Fruit fly (Drosophila melanogaster) whole organism, embryonic: Measurements from ENCODE around the gene Clk.

ENCODE experiments used
- Blimp-1 ChIP-seq: fragments of 200-800 bp; sonication (Bioruptor generic); optimal IDR thresholded peaks from 3 replicates; lab custom pipeline; 2018; ENCODE audit warnings: missing biosample characterization, missing genetic modification characterization, mild to moderate bottlenecking, moderate library complexity, missing genetic modification reagents
- CG11247 ChIP-seq: fragments of 200-800 bp; sonication (Bioruptor generic); IDR thresholded peaks from 2 replicates; pipeline ENCODE4 v1.3.6; 2022; ENCODE audit warnings: missing biosample characterization, missing genetic modification characterization
- CG17361 ChIP-seq: fragments of 200-800 bp; sonication (Bioruptor generic); IDR thresholded peaks from 3 replicates; pipeline ENCODE4 v1.3.6; 2022; ENCODE audit warnings: missing biosample characterization, missing genetic modification characterization
- CG18599 ChIP-seq: fragments of 200-800 bp; sonication (Bioruptor generic); optimal IDR thresholded peaks from 3 replicates; lab custom pipeline; 2017; ENCODE audit warnings: missing biosample characterization, missing genetic modification characterization, mild to moderate bottlenecking, moderate library complexity, missing genetic modification reagents
- CG3281 ChIP-seq: fragments of 200-800 bp; sonication (Bioruptor generic); optimal IDR thresholded peaks from 3 replicates; lab custom pipeline; 2017; ENCODE audit warnings: missing biosample characterization, mild to moderate bottlenecking, missing genetic modification characterization
- CG34376 ChIP-seq: fragments of 200-800 bp; sonication (Bioruptor generic); optimal IDR thresholded peaks from 2 replicates; lab custom pipeline; 2018; ENCODE audit warnings: missing biosample characterization, mild to moderate bottlenecking, missing genetic modification characterization
- CG5180 ChIP-seq: fragments of 200-800 bp; sonication (Bioruptor generic); optimal IDR thresholded peaks from 3 replicates; lab custom pipeline; 2017; ENCODE audit warnings: missing biosample characterization, missing genetic modification characterization, mild to moderate bottlenecking, moderate library complexity, missing genetic modification reagents
- CG6765 ChIP-seq: fragments of 200-800 bp; sonication (Bioruptor generic); optimal IDR thresholded peaks from 3 replicates; lab custom pipeline; 2017; ENCODE audit warnings: missing biosample characterization, mild to moderate bottlenecking, missing genetic modification characterization
- CG8359 ChIP-seq: fragments of 200-800 bp; sonication (Bioruptor generic); optimal IDR thresholded peaks from 2 replicates; lab custom pipeline; 2017; ENCODE audit warnings: missing biosample characterization, mild to moderate bottlenecking, missing genetic modification characterization, borderline replicate concordance
- CG9437 ChIP-seq: fragments of 200-800 bp; sonication (Bioruptor generic); optimal IDR thresholded peaks from 2 replicates; lab custom pipeline; 2018; ENCODE audit warnings: missing biosample characterization, mild to moderate bottlenecking, missing genetic modification characterization
- CoRest ChIP-seq: fragments of 200-800 bp; sonication (Bioruptor generic); optimal IDR thresholded peaks from 3 replicates; lab custom pipeline; 2018; ENCODE audit warnings: missing biosample characterization, mild to moderate bottlenecking, missing genetic modification characterization, moderate library complexity
- GATAe ChIP-seq: fragments of 200-800 bp; sonication (Bioruptor generic); conservative IDR thresholded peaks from 2 replicates; pipeline ENCODE4 v1.3.6; 2022; ENCODE audit warnings: missing biosample characterization, missing genetic modification characterization
- Gug ChIP-seq: fragments of 200-800 bp; sonication (Bioruptor generic); IDR thresholded peaks from 4 replicates; pipeline ENCODE4 v1.3.6; 2022; ENCODE audit warnings: missing biosample characterization, missing genetic modification characterization
- Hr78 ChIP-seq, 2 experiments: fragments of 200-800 bp in 1 of 2; fragments of >200 bp in 1 of 2; sonication (Bioruptor generic) in 1 of 2; optimal IDR thresholded peaks; 2 replicates each; lab custom pipeline; 2017 to 2019; ENCODE audit warnings: missing biosample characterization in 2 of 2, missing genetic modification characterization in 2 of 2, mild to moderate bottlenecking in 1 of 2, moderate library complexity in 1 of 2
- Hsf ChIP-seq: fragments of 200-800 bp; sonication (Bioruptor generic); optimal IDR thresholded peaks from 3 replicates; lab custom pipeline; 2016; ENCODE audit warnings: missing biosample characterization, missing genetic modification characterization
- Mad ChIP-seq: fragments of 200-800 bp; sonication (Bioruptor generic); optimal IDR thresholded peaks from 2 replicates; lab custom pipeline; 2016; ENCODE audit warnings: missing biosample characterization, missing genetic modification characterization
- Med ChIP-seq: fragments of 200-800 bp; sonication (Bioruptor generic); peaks from one replicate; lab custom pipeline; 2016; ENCODE audit warnings: missing biosample characterization, missing genetic modification characterization, mild to moderate bottlenecking, inconsistent platforms, moderate library complexity
- Meics ChIP-seq: fragments of 200-800 bp; sonication (Bioruptor generic); optimal IDR thresholded peaks from 2 replicates; lab custom pipeline; 2017; ENCODE audit warnings: missing biosample characterization, mild to moderate bottlenecking, missing genetic modification characterization
- Pdp1 ChIP-seq, 2 experiments: fragments of 200-800 bp; sonication (Bioruptor generic); optimal IDR thresholded peaks; 3 replicates each; lab custom pipeline; 2016; ENCODE audit warnings: missing biosample characterization in 2 of 2, missing genetic modification characterization in 2 of 2, mild to moderate bottlenecking in 1 of 2, moderate library complexity in 1 of 2
- ato ChIP-seq: fragments of 200-800 bp; sonication (Bioruptor generic); IDR thresholded peaks from 2 replicates; pipeline ENCODE4 v1.3.6; 2022; ENCODE audit warnings: missing biosample characterization, missing genetic modification characterization; ENCODE audit not compliant: partially characterized antibody
- croc ChIP-seq: fragments of 200-800 bp; sonication (Bioruptor generic); conservative IDR thresholded peaks from 3 replicates; pipeline ENCODE4 v1.3.6; 2022; ENCODE audit warnings: missing biosample characterization, missing genetic modification characterization
- crp ChIP-seq, 2 experiments: fragments of 200-800 bp; sonication (Bioruptor generic); optimal IDR thresholded peaks; 2 replicates in 1 of 2; 3 replicates in 1 of 2; lab custom pipeline; 2017; ENCODE audit warnings: missing biosample characterization in 2 of 2, missing genetic modification characterization in 2 of 2, mild to moderate bottlenecking in 1 of 2, moderate library complexity in 1 of 2
- dm ChIP-seq: fragments of 200-800 bp; sonication (Bioruptor generic); optimal IDR thresholded peaks from 3 replicates; lab custom pipeline; 2016; ENCODE audit warnings: missing biosample characterization, missing genetic modification characterization
- dmrt11E ChIP-seq: fragments of 200-800 bp; sonication (Bioruptor generic); optimal IDR thresholded peaks from 3 replicates; lab custom pipeline; 2018; ENCODE audit warnings: missing biosample characterization, mild to moderate bottlenecking, missing genetic modification characterization, moderate library complexity
- exex ChIP-seq: fragments of 200-800 bp; sonication (Bioruptor generic); optimal IDR thresholded peaks from 4 replicates; lab custom pipeline; 2018; ENCODE audit warnings: missing biosample characterization, mild to moderate bottlenecking, missing genetic modification characterization, moderate library complexity
- fd102C ChIP-seq: fragments of 200-800 bp; sonication (Bioruptor generic); optimal IDR thresholded peaks from 2 replicates; lab custom pipeline; 2018; ENCODE audit warnings: missing biosample characterization, mild to moderate bottlenecking, missing genetic modification characterization, moderate library complexity
- gfzf ChIP-seq: fragments of 200-800 bp; sonication (Bioruptor generic); optimal IDR thresholded peaks from 2 replicates; lab custom pipeline; 2016; ENCODE audit warnings: missing biosample characterization, mild to moderate bottlenecking, missing genetic modification characterization, moderate library complexity
- grau ChIP-seq: fragments of 200-800 bp; optimal IDR thresholded peaks from 3 replicates; lab custom pipeline; 2019; ENCODE audit warnings: missing biosample characterization, mild to moderate bottlenecking, missing genetic modification characterization, moderate library complexity
- gro ChIP-seq: fragments of 200-800 bp; sonication (Bioruptor generic); optimal IDR thresholded peaks from 2 replicates; lab custom pipeline; 2016; ENCODE audit warnings: missing biosample characterization, missing genetic modification characterization
- lab ChIP-seq: fragments of 200-800 bp; sonication (Bioruptor generic); optimal IDR thresholded peaks from 3 replicates; lab custom pipeline; 2017; ENCODE audit warnings: missing biosample characterization, missing genetic modification characterization, mild to moderate bottlenecking, moderate library complexity, missing genetic modification reagents
- mirr ChIP-seq: fragments of 200-800 bp; sonication (Bioruptor generic); optimal IDR thresholded peaks from 3 replicates; lab custom pipeline; 2018; ENCODE audit warnings: missing biosample characterization, mild to moderate bottlenecking, missing genetic modification characterization
- pros ChIP-seq: fragments of 200-800 bp; sonication (Bioruptor generic); optimal IDR thresholded peaks from 3 replicates; lab custom pipeline; 2019; ENCODE audit warnings: missing biosample characterization, mild to moderate bottlenecking, missing genetic modification characterization, moderate library complexity
- sd ChIP-seq: fragments of 200-800 bp; sonication (Bioruptor generic); optimal IDR thresholded peaks from 3 replicates; lab custom pipeline; 2018; ENCODE audit warnings: missing biosample characterization, mild to moderate bottlenecking, missing genetic modification characterization, moderate library complexity
- sug ChIP-seq: fragments of 200-800 bp; optimal IDR thresholded peaks from 2 replicates; lab custom pipeline; 2019; ENCODE audit warnings: missing biosample characterization, mild to moderate bottlenecking, missing genetic modification characterization, moderate library complexity
- zen ChIP-seq: fragments of 200-800 bp; sonication (Bioruptor generic); optimal IDR thresholded peaks from 3 replicates; lab custom pipeline; 2018; ENCODE audit warnings: missing biosample characterization, mild to moderate bottlenecking, missing genetic modification characterization, moderate library complexity

Clk gene

DNA sequence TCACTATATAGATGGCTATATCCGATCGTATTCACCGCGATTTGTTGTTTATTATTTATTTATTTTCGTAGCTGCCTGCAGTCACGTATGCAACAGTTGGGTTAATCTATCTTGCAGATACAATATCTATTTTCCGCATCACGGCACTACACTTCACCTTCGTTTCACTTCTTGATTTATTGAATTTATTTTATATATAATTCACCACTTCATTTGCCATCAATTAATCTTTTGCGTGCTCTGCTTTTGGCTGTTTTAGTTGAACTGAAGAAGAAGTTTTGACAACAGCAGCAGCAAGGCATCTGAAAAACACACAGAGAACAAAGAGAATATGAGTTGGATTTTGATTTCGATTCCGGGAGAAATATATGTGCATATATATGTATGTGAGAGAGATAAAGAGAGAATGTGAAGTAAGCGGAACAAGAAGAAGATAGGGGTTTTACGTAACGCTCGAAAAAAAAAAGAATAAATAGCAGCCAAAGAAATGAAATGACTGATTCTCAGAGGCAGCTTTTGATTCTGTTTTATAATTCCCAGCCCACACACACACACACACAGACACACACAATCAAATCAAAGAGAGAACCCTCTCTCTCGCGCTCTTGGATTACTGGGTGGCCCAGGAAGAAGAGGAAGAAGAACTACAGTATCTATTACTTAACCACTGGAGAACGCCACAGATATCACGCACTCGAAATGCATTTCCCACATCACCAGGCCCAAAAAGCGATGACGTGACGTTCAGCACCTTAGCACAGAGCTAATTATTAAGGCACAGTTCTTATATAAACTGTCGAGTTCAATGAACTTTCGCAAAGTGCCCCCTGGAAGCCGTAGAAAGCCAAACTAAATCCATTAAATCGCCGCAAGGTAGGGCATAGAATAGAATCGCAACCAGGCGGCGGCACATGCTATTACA is 29.3 kb upstream of the Clk start (continued):
- TF ChIP-seq Hr78 (GFP tag; optimal IDR thresholded peaks at IDR 0.05; lab: Kevin White, UChicago) (no peak), CG17361 (0 out of 3 replicates have a peak, but pooled peaks have one; percentile 11), Mad (GFP tag; lab: Kevin White, UChicago) (no peak), fd102C (GFP tag; lab: Kevin White, UChicago) (no peak), CG9437 (GFP tag; lab: Kevin White, UChicago) (peak; percentile 83), pros (peak; percentile 48), gfzf (GFP tag; lab: Kevin White, UChicago) (no peak)

DNA sequence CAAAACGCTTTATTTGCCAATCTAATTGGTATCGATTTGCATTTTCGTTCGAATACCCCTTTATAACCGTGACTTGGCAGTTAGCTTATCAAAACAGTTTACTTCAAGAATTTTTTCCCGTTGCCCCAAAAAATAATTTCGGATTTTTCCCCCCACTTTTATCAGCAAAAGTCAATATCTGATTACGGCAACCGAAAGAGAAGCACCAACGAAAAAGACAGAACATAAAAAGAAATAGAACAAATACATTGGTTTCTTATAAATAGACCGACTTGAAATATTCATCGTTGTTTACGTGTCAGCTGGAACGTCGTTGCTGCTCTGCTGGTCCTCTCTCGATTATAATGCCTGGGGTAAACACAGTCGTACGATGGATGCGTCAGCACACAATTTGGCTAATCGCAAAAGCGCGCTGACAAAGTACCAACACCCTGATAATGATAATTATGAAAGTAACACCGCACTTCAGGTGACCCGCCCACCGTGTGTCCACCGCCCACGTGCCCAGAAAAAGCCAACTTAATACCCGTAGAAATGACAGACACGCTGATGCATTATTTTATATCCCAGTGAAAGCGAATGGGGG is 26.0 kb upstream of the Clk start:
- TF ChIP-seq Med (GFP tag; lab: Kevin White, UChicago), result peak; percentile 42
- TF ChIP-seq CG6765 (GFP tag; lab: Kevin White, UChicago), result no peak
- TF ChIP-seq zen, result no peak
- no peak for TF ChIP-seq gro (GFP tag; lab: Kevin White, UChicago)
- no peak for TF ChIP-seq CG8359 (GFP tag; lab: Kevin White, UChicago)
- TF ChIP-seq exex, result peak; percentile 84
- TF ChIP-seq croc, result no peak
- no peak for TF ChIP-seq CG5180
- TF ChIP-seq Meics (GFP tag; lab: Kevin White, UChicago), result no peak
- no peak for TF ChIP-seq ato (GFP tag; lab: Robert Waterston, UW)
- no peak for TF ChIP-seq CG9437 (GFP tag; lab: Kevin White, UChicago)
- TF ChIP-seq sug, result peak; percentile 58
- TF ChIP-seq Blimp-1 (GFP tag; lab: Kevin White, UChicago), result peak; percentile 10
- TF ChIP-seq Pdp1 (GFP tag; optimal IDR thresholded peaks at IDR 0.05; lab: Kevin White, UChicago), result peak in 1 of 2 experiments; percentile 58
- TF ChIP-seq crp (GFP tag; optimal IDR thresholded peaks at IDR 0.05; lab: Kevin White, UChicago), result no peak
- TF ChIP-seq dmrt11E (tag; lab: Kevin White, UChicago), result no peak
- TF ChIP-seq Gug, result no peak
- no peak for TF ChIP-seq dm (GFP tag; lab: Kevin White, UChicago)
- peak; percentile 10 for TF ChIP-seq CG18599 (GFP tag; lab: Kevin White, UChicago)
- TF ChIP-seq CoRest, result no peak
- peak; percentile 61 for TF ChIP-seq CG34376 (GFP tag; lab: Kevin White, UChicago)
- peak; percentile 43 for TF ChIP-seq lab
- no peak for TF ChIP-seq grau (tag; lab: Kevin White, UChicago)
- TF ChIP-seq CG11247 (GFP tag; lab: Robert Waterston, UW), result no peak
- peak; percentile 33 for TF ChIP-seq mirr (GFP tag; lab: Kevin White, UChicago)
- TF ChIP-seq Hsf (GFP tag; lab: Kevin White, UChicago), result no peak
- peak; percentile 74 for TF ChIP-seq sd (tag; lab: Kevin White, UChicago)
- no peak for TF ChIP-seq CG3281 (GFP tag; lab: Kevin White, UChicago)
- 0 out of 2 replicates have a peak, but pooled peaks have one; percentile 44 for TF ChIP-seq GATAe (GFP tag; lab: Robert Waterston, UW)
